Worm (Caenorhabditis elegans) whole organism, L3 larva: ENCODE measurements around the gene irg-6.
A peak's percentile ranks its signal among the peaks of the same experiment; 100 is the strongest.

Experiments
- ZK546.5 ChIP-seq: sonication (generic microtip); optimal IDR thresholded peaks from 2 replicates; lab custom pipeline; 2017; ENCODE audit warnings: missing biosample characterization, missing genetic modification characterization
- aly-2 ChIP-seq: fragments of 150-350 bp; optimal IDR thresholded peaks from 2 replicates; lab custom pipeline; 2014; ENCODE audit warnings: missing biosample characterization, missing genetic modification characterization
- ama-1 ChIP-seq: fragments of 150-350 bp; optimal IDR thresholded peaks from 2 replicates; lab custom pipeline; 2018
- ceh-16 ChIP-seq: sonication (generic microtip); optimal IDR thresholded peaks from 2 replicates; lab custom pipeline; 2017; ENCODE audit warnings: missing biosample characterization, missing genetic modification characterization
- ceh-9 ChIP-seq: sonication (generic microtip); optimal IDR thresholded peaks from 2 replicates; lab custom pipeline; 2018; ENCODE audit warnings: missing biosample characterization, missing genetic modification characterization
- daf-12 ChIP-seq: fragments of 150-350 bp; optimal IDR thresholded peaks from 2 replicates; lab custom pipeline; 2014; ENCODE audit warnings: missing biosample characterization, missing genetic modification reagents, missing genetic modification characterization
- elt-2 ChIP-seq: sonication (generic microtip); optimal IDR thresholded peaks from 2 replicates; lab custom pipeline; 2016; ENCODE audit warnings: missing genetic modification reagents, mild to moderate bottlenecking, missing genetic modification characterization, missing compliant biosample characterization
- elt-3 ChIP-seq, 3 experiments: fragments of 150-350 bp in 1 of 3; sonication (generic microtip) in 2 of 3; optimal IDR thresholded peaks; 2 replicates in 2 of 3; 4 replicates in 1 of 3; lab custom pipeline; 2014 to 2017; ENCODE audit warnings: missing biosample characterization in 3 of 3, missing genetic modification characterization in 3 of 3
- eor-1 ChIP-seq, 2 experiments: fragments of 150-350 bp; optimal IDR thresholded peaks; 2 replicates each; lab custom pipeline; 2014 to 2018; ENCODE audit warnings: missing biosample characterization in 2 of 2, missing genetic modification characterization in 2 of 2
- fkh-10 ChIP-seq: sonication (generic microtip); optimal IDR thresholded peaks from 2 replicates; lab custom pipeline; 2017; ENCODE audit warnings: missing biosample characterization, missing genetic modification reagents, missing genetic modification characterization
- fos-1 ChIP-seq: fragments of 150-350 bp; optimal IDR thresholded peaks from 2 replicates; lab custom pipeline; 2014; ENCODE audit warnings: missing biosample characterization, missing genetic modification characterization
- lin-15B ChIP-seq: fragments of 150-350 bp; optimal IDR thresholded peaks from 2 replicates; lab custom pipeline; 2014; ENCODE audit warnings: missing biosample characterization, missing genetic modification characterization
- lin-39 ChIP-seq: fragments of 150-350 bp; optimal IDR thresholded peaks from 2 replicates; lab custom pipeline; 2018; ENCODE audit warnings: missing biosample characterization, missing genetic modification reagents, missing genetic modification characterization
- lsy-12 ChIP-seq: sonication (generic microtip); optimal IDR thresholded peaks from 2 replicates; lab custom pipeline; 2016; ENCODE audit warnings: mild to moderate bottlenecking, missing genetic modification characterization, missing compliant biosample characterization
- mdl-1 ChIP-seq: fragments of 150-350 bp; optimal IDR thresholded peaks from 2 replicates; lab custom pipeline; 2014; ENCODE audit warnings: missing biosample characterization, missing genetic modification characterization
- mml-1 ChIP-seq: fragments of 150-350 bp; sonication (generic microtip); optimal IDR thresholded peaks from 3 replicates; lab custom pipeline; 2014; ENCODE audit warnings: missing biosample characterization, missing genetic modification characterization
- nfya-1 ChIP-seq: sonication (generic microtip); optimal IDR thresholded peaks from 2 replicates; lab custom pipeline; 2017; ENCODE audit warnings: missing genetic modification characterization, mild to moderate bottlenecking, missing compliant biosample characterization, antibody characterized with exemption, moderate library complexity; ENCODE audit not compliant: insufficient read depth
- nhr-11 ChIP-seq: fragments of 150-350 bp; optimal IDR thresholded peaks from 2 replicates; lab custom pipeline; 2014; ENCODE audit warnings: missing biosample characterization, missing genetic modification characterization
- nhr-25 ChIP-seq: sonication (generic microtip); optimal IDR thresholded peaks from 2 replicates; lab custom pipeline; 2017; ENCODE audit warnings: missing biosample characterization, missing genetic modification characterization
- nhr-28 ChIP-seq: fragments of 150-350 bp; optimal IDR thresholded peaks from 2 replicates; lab custom pipeline; 2014; ENCODE audit warnings: missing biosample characterization, missing genetic modification characterization
- nhr-43 ChIP-seq: sonication (generic microtip); optimal IDR thresholded peaks from 2 replicates; lab custom pipeline; 2016; ENCODE audit warnings: mild to moderate bottlenecking, missing genetic modification characterization, missing compliant biosample characterization; ENCODE audit not compliant: poor library complexity, severe bottlenecking
- nhr-67 ChIP-seq: fragments of 150-350 bp; optimal IDR thresholded peaks from 2 replicates; lab custom pipeline; 2014; ENCODE audit warnings: missing biosample characterization, missing genetic modification characterization
- nhr-77 ChIP-seq: fragments of 150-350 bp; optimal IDR thresholded peaks from 2 replicates; lab custom pipeline; 2014; ENCODE audit warnings: missing biosample characterization, missing genetic modification characterization
- pha-4 ChIP-seq: fragments of 150-350 bp; optimal IDR thresholded peaks from 2 replicates; lab custom pipeline; 2014; ENCODE audit warnings: missing biosample characterization, missing genetic modification reagents, missing genetic modification characterization
- pqm-1 ChIP-seq: fragments of 150-350 bp; optimal IDR thresholded peaks from 2 replicates; lab custom pipeline; 2017; ENCODE audit warnings: missing biosample characterization, missing genetic modification characterization, inconsistent platforms
- sea-2 ChIP-seq: fragments of 150-350 bp; sonication (generic microtip); optimal IDR thresholded peaks from 4 replicates; lab custom pipeline; 2014; ENCODE audit warnings: missing biosample characterization, missing genetic modification reagents, missing genetic modification characterization
- skn-1 ChIP-seq: fragments of 150-350 bp; optimal IDR thresholded peaks from 2 replicates; lab custom pipeline; 2014; ENCODE audit warnings: missing biosample characterization, missing genetic modification characterization
- snpc-4 ChIP-seq: fragments of 150-350 bp; optimal IDR thresholded peaks from 2 replicates; lab custom pipeline; 2014; ENCODE audit warnings: missing biosample characterization, missing genetic modification characterization
- unc-39 ChIP-seq: sonication (generic microtip); optimal IDR thresholded peaks from 4 replicates; lab custom pipeline; 2017; ENCODE audit warnings: missing biosample characterization, missing genetic modification characterization
- unc-62 ChIP-seq: fragments of 150-350 bp; sonication (generic microtip); optimal IDR thresholded peaks from 4 replicates; lab custom pipeline; 2014; ENCODE audit warnings: missing biosample characterization, missing genetic modification reagents, missing genetic modification characterization
- ztf-11 ChIP-seq: fragments of 150-350 bp; optimal IDR thresholded peaks from 2 replicates; lab custom pipeline; 2014; ENCODE audit warnings: missing biosample characterization, missing genetic modification characterization
- ztf-4 ChIP-seq: fragments of 150-350 bp; optimal IDR thresholded peaks from 2 replicates; lab custom pipeline; 2014; ENCODE audit warnings: missing biosample characterization, missing genetic modification characterization

irg-6 gene

DNA sequence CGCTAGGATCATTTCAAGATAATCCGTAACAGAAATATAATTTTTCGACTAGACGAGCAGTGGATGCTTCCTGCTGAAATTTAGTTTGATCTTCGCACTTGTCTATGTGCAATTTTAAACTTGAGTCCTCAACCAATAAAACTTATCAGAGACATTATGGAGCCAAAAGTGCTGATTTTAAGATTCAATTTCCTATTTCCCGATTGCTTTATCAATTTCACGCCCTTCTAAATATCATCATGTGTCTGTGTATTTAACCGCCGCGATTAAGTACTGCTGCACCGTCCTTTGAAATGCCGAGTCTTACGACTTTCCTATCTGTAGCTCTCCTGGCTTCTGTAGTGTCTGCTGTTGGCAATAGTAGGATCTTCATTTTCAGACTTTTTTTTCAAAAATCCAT, 6.3 kb upstream of the irg-6 start, which contains the start of gene C32H11.4:
Gene C32H11.4 (plus strand): TSS at position 238 of the 400 bp plus-strand sequence.
- TF ChIP-seq elt-2 (peak; percentile 85), sea-2 (no peak), pqm-1 (tag; lab: Kevin White, UChicago) (peak; percentile 69), fos-1 (tag; lab: Kevin White, UChicago) (no peak)

DNA sequence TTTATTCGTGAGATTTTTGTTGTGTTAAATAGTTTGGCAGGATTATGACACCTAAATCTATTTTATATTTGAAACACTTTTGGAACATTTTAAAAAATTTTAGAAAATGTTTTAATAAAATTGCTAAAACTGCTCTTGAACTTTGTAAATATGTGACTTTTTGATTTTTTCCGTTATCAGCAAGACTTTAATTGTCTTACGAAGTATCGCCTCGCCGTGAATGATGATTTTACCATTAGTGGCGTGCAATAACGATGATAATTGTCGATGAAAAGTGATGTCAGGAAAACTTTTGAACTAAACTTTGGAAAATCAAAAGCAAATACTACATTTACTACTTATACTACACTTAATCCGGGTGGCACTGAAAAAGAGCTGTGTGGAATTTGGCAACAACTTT, 5.8 kb upstream of the irg-6 start:
- TF ChIP-seq ama-1 (lab: Kevin White, UChicago) (no peak), pqm-1 (tag; lab: Kevin White, UChicago) (peak; percentile 52), skn-1 (tag; lab: Kevin White, UChicago) (peak; percentile 33)

DNA sequence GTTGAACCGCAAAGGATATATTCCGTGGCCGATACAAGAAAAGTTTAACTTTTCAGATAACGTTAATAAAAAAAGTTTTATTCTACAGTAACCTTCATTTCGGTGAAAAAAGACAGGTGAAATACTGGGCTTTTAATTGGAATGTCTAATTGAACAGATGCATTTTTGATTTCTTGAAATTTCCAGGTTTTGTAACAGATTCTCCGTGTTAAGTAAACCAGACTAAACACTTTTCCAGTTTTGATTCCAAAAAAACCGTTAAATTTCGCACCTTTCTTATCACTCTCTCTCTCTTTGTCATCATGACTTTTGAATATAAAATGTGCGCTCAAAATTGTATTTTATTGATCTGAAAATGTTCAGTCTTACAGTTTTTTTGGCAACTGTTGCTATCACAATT, 3.5 kb upstream of the irg-6 start, which contains the start of gene C32H11.3:
Gene C32H11.3 (plus strand): TSS at position 301 of the 400 bp plus-strand sequence.
- no peak for TF ChIP-seq lin-15B (tag; lab: Kevin White, UChicago)
- no peak for TF ChIP-seq mdl-1 (tag; lab: Kevin White, UChicago)
- TF ChIP-seq nhr-77 (tag; lab: Kevin White, UChicago): no peak
- TF ChIP-seq ZK546.5 (tag; lab: Kevin White, UChicago): no peak
- no peak for TF ChIP-seq ztf-4 (tag; lab: Kevin White, UChicago)
- no peak for TF ChIP-seq snpc-4 (tag; lab: Kevin White, UChicago)
- no peak for TF ChIP-seq sea-2
- TF ChIP-seq unc-39 (tag; lab: Kevin White, UChicago): no peak
- TF ChIP-seq nhr-11 (tag; lab: Kevin White, UChicago): no peak
- no peak for TF ChIP-seq eor-1 (tag; optimal IDR thresholded peaks at IDR 0.05; lab: Kevin White, UChicago)
- no peak for TF ChIP-seq nhr-25 (tag; lab: Kevin White, UChicago)
- no peak for TF ChIP-seq aly-2 (tag; lab: Kevin White, UChicago)
- no peak for TF ChIP-seq lsy-12 (tag; lab: Kevin White, UChicago)
- TF ChIP-seq fkh-10 (GFP tag; lab: Kevin White, UChicago): no peak
- no peak for TF ChIP-seq unc-62 (GFP tag; lab: Kevin White, UChicago)
- TF ChIP-seq pha-4: no peak
- TF ChIP-seq nhr-67: no peak

DNA sequence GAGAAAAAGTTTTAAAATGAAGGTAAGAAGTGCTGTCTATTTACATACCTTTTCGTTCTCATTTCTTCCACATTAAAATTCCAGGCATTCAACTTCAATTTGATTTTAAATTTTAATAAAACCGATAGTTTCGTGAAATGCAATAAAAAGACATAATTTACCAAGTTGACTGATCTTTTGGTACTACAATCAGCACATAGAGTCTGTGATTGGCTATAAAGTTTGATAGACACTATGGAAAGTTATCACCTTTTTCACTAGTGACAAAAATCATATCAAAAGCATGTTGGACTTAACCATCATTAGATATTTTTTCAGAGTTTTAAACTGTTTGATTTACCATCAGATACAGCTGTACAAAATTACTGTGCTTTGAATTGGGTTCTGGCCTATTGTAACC, 710 bp upstream of the irg-6 start, which contains the start of gene srz-15:
Gene srz-15 (plus strand): TSS at position 301 of the 400 bp plus-strand sequence.
- TF ChIP-seq ceh-9: no peak
- TF ChIP-seq lin-39 (tag; lab: Kevin White, UChicago): no peak
- TF ChIP-seq ceh-16 (tag; lab: Kevin White, UChicago): no peak
- no peak for TF ChIP-seq pha-4
- no peak for TF ChIP-seq mml-1 (tag; lab: Kevin White, UChicago)
- TF ChIP-seq nhr-43 (tag; lab: Kevin White, UChicago): no peak
- TF ChIP-seq ztf-4 (tag; lab: Kevin White, UChicago): no peak
- no peak for TF ChIP-seq nhr-28 (tag; lab: Kevin White, UChicago)
- TF ChIP-seq nfya-1 (tag; lab: Kevin White, UChicago): no peak
- no peak for TF ChIP-seq unc-39 (tag; lab: Kevin White, UChicago)

DNA sequence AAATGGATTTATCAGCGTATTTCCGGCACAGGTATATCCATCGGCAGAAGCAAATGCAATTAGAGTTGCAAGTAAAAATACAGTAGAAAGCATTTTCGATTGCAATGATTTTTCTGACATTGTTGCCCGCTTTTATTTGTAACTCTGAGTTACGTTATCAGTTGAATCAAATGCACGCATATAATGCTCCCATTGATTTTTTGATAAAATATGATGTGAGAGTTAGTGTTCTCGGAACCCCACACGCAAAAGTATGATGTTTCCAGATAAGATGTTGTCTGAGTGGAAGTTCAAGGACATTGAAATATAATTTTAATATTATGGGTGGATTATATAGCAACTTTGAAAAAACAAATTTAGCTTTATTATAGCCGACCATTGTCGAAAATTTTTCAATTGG, 2.8 kb downstream of the irg-6 start, which contains the start of gene K08D8.5:
Gene K08D8.5 (minus strand): TSS at position 140 of the 400 bp plus-strand sequence.
- TF ChIP-seq ztf-11 (tag; lab: Kevin White, UChicago) (no peak), elt-3 (tag; optimal IDR thresholded peaks at IDR 0.05; lab: Kevin White, UChicago) (no peak), pqm-1 (tag; lab: Kevin White, UChicago) (peak; percentile 51), elt-2 (peak; percentile 72), nhr-11 (tag; lab: Kevin White, UChicago) (no peak)

DNA sequence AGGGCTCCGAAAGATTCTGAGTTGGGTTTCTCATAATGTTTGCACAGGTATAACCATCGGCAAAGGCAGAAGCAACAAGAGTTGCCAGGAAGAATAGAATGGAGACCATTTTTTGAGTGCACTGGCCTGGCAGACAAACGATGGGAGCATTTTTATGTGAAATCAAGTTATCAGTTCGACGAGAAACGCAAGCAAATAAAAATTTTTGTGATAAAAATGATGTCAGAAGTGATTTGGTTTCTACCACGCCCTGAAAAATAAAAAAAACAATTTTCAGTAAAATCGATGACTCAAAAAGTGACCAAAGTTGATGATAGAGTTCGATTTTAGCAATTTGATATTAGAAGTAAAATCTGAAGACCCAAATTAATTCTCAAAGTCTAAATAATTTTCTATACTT, 4.9 kb downstream of the irg-6 start, which contains the start of gene K08D8.4:
Gene K08D8.4 (minus strand): TSS at position 128 of the 400 bp plus-strand sequence.
- TF ChIP-seq elt-2: peak; percentile 78
- TF ChIP-seq daf-12 (tag; lab: Kevin White, UChicago): no peak
- TF ChIP-seq pqm-1 (tag; lab: Kevin White, UChicago): peak; percentile 73
- no peak for TF ChIP-seq fkh-10 (GFP tag; lab: Kevin White, UChicago)
